Worm (Caenorhabditis elegans) whole organism, midembryonic: Measurements from ENCODE around the gene daf-19.

Experiments
- cog-1 ChIP-seq: sonication (generic microtip); optimal IDR thresholded peaks from 2 replicates; lab custom pipeline; 2016; ENCODE audit warnings: missing genetic modification characterization, missing compliant biosample characterization
- flt-1 ChIP-seq: fragments of 200-800 bp; sonication (Bioruptor generic); IDR thresholded peaks from 2 replicates; pipeline ENCODE4 v1.3.6; 2022; ENCODE audit warnings: missing genetic modification characterization, missing compliant biosample characterization
- klf-2 ChIP-seq: fragments of 200-800 bp; sonication (Bioruptor generic); conservative IDR thresholded peaks from 2 replicates; pipeline ENCODE4 v1.3.6; 2022; ENCODE audit warnings: missing genetic modification reagents, missing genetic modification characterization, missing compliant biosample characterization
- med-1 ChIP-seq: sonication (generic microtip); optimal IDR thresholded peaks from 2 replicates; lab custom pipeline; 2017; ENCODE audit warnings: missing genetic modification characterization, mild to moderate bottlenecking, missing compliant biosample characterization, antibody characterized with exemption, missing genetic modification reagents; ENCODE audit not compliant: insufficient read depth
- tab-1 ChIP-seq: fragments of 200-800 bp; sonication (Bioruptor generic); IDR thresholded peaks from 2 replicates; pipeline ENCODE4 v1.3.6; 2022; ENCODE audit warnings: missing genetic modification characterization, missing compliant biosample characterization
- ztf-23 ChIP-seq: fragments of 200-800 bp; sonication (Bioruptor generic); IDR thresholded peaks from 2 replicates; pipeline ENCODE4 v1.3.6; 2022; ENCODE audit warnings: missing genetic modification reagents, missing genetic modification characterization, missing compliant biosample characterization

ce11 chrII:10146488-10146887, 22.7 kb downstream of the daf-19 start, which contains the start of gene pax-3:
- no peak for TF ChIP-seq klf-2
- no peak for TF ChIP-seq med-1 (GFP tag; lab: Kevin White, UChicago)
- TF ChIP-seq tab-1 (GFP tag; lab: Robert Waterston, UW), result no peak
- no peak for TF ChIP-seq cog-1 (tag; lab: Kevin White, UChicago)
- TF ChIP-seq flt-1 (GFP tag; lab: Robert Waterston, UW), result no peak
- TF ChIP-seq ztf-23 (GFP tag; lab: Robert Waterston, UW), result no peak
